Worm (Caenorhabditis elegans) whole organism, mixed stage, embryonic: Measurements from ENCODE around the gene srh-71.

Source experiments
- ceh-43 ChIP-seq: fragments of 200-800 bp; sonication (Bioruptor generic); optimal IDR thresholded peaks from 2 replicates; lab custom pipeline; 2018; ENCODE audit warnings: mild to moderate bottlenecking, missing genetic modification characterization, moderate library complexity, missing compliant biosample characterization
- ces-1 ChIP-seq: fragments of 150-350 bp; optimal IDR thresholded peaks from 2 replicates; lab custom pipeline; 2014; ENCODE audit warnings: missing biosample characterization, missing genetic modification reagents, missing genetic modification characterization
- drap-1 ChIP-seq: fragments of 200-800 bp; sonication (Bioruptor generic); optimal IDR thresholded peaks from 3 replicates; lab custom pipeline; 2018; ENCODE audit warnings: mild to moderate bottlenecking, missing genetic modification characterization, missing compliant biosample characterization
- elt-3 ChIP-seq: fragments of 150-350 bp; optimal IDR thresholded peaks from 2 replicates; lab custom pipeline; 2014; ENCODE audit warnings: missing biosample characterization, missing genetic modification characterization
- lin-13 ChIP-seq: fragments of 150-350 bp; optimal IDR thresholded peaks from 2 replicates; lab custom pipeline; 2014; ENCODE audit warnings: missing biosample characterization, missing genetic modification characterization
- pha-4 ChIP-seq: fragments of 150-350 bp; optimal IDR thresholded peaks from 2 replicates; lab custom pipeline; 2018; ENCODE audit warnings: missing biosample characterization, missing genetic modification reagents, missing genetic modification characterization
- snpc-4 ChIP-seq: fragments of 150-350 bp; optimal IDR thresholded peaks from 2 replicates; lab custom pipeline; 2014; ENCODE audit warnings: missing biosample characterization, missing genetic modification characterization
- unc-62 ChIP-seq: fragments of 150-350 bp; optimal IDR thresholded peaks from 2 replicates; lab custom pipeline; 2014; ENCODE audit warnings: missing biosample characterization, missing genetic modification reagents, missing genetic modification characterization

- TF ChIP-seq elt-3 (tag; lab: Kevin White, UChicago) (no peak), drap-1 (GFP tag; lab: Kevin White, UChicago) (no peak), lin-13 (tag; lab: Kevin White, UChicago) (no peak), unc-62 (no peak), ceh-43 (GFP tag; lab: Kevin White, UChicago) (no peak), snpc-4 (tag; lab: Kevin White, UChicago) (no peak), pha-4 (tag; lab: Kevin White, UChicago) (no peak), ces-1 (GFP tag; lab: Kevin White, UChicago) (no peak)
These were observed 30.0 kb upstream of the srh-71 start, which contains the start of gene srg-22 for ce11 chrII:3093352-3093751.
